Fruit fly (Drosophila melanogaster): ENCODE measurements around the gene grnd.

dm6 chr2L:18458527-18458926, 26.7 kb upstream of the grnd start:
- TF ChIP-seq pan (optimal IDR thresholded peaks at IDR 0.05) (no peak), usp (GFP tag; optimal IDR thresholded peaks at IDR 0.05) (no peak)

Data from whole organism.